Worm (Caenorhabditis elegans): ENCODE measurements around the gene siah-1.

The siah-1 gene

DNA sequence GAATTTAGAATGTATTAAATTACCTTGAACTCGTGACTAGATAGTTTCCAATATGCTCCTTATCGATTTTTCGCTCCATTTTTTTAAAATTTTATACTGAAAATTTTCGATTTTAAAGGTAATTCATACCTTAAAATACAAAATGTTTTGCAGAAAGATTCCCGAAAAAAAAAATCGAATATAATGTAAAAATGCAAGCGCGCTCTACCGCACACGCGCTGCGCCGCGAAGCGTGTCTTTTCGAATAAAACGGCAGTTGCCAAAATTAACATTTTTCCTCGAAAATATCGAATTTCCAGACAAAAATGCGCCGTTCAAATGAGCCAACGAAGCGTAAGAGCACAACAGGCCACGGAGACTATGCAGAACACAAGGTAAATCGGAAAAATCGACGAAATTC is 49.2 kb upstream of the siah-1 start, which contains the start of the genes taf-6.2 and Y37E11AL.3 (continued):
- TF ChIP-seq zfp-3 (GFP tag; conservative IDR thresholded peaks at IDR 0.05): no peak
- no peak for TF ChIP-seq dve-1 (tag; optimal IDR thresholded peaks at IDR 0.05; ENCODE audit: insufficient read depth)
- TF ChIP-seq nhr-111 (GFP tag; optimal IDR thresholded peaks at IDR 0.05): no peak
- no peak for TF ChIP-seq nhr-237 (tag; optimal IDR thresholded peaks at IDR 0.05)
- no peak for TF ChIP-seq arid-1 (GFP tag; conservative IDR thresholded peaks at IDR 0.05)

DNA sequence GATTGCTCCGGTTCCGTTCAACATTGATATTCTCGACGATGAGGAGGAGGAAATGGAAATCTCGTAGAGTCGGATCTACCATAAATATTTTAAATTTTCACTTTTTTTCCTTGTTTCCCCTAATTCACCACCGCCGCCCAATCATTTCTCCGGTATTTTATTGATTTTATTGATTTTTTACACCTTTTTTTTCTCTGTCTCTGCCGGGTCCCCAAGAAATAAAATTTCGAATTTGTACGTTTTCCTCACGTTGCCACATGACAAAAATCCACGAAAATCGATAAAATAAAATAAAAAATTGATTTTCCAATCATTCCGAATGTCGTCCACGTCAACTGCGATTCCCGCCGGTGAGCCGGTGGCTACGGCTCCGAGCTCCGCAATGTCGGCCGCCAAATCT is 45.6 kb upstream of the siah-1 start, which contains the start of gene Y37E11AL.2:
TSS of gene Y37E11AL.2 (plus strand) at position 301 of the 400 bp plus-strand sequence.
- TF ChIP-seq Y75B8A.6 (GFP tag; IDR thresholded peaks at IDR 0.05): no peak
- TF ChIP-seq ceh-20 (GFP tag; IDR thresholded peaks at IDR 0.05): no peak
- TF ChIP-seq ceh-82 (tag; optimal IDR thresholded peaks at IDR 0.05): no peak
- no peak for TF ChIP-seq F49E8.2 (tag; optimal IDR thresholded peaks at IDR 0.05; ENCODE audit: borderline replicate concordance)
- TF ChIP-seq aly-2 (tag; optimal IDR thresholded peaks at IDR 0.05): no peak
- TF ChIP-seq lim-7 (GFP tag; IDR thresholded peaks at IDR 0.05): no peak
- TF ChIP-seq mxl-3 (GFP tag; optimal IDR thresholded peaks at IDR 0.05): no peak
- no peak for TF ChIP-seq nhr-237 (tag; optimal IDR thresholded peaks at IDR 0.05)
- TF ChIP-seq D1046.2 (GFP tag; IDR thresholded peaks at IDR 0.05): no peak
- no peak for TF ChIP-seq nhr-25 (tag; optimal IDR thresholded peaks at IDR 0.05; ENCODE audit: borderline replicate concordance, insufficient read depth)
- TF ChIP-seq zfp-2 (tag; optimal IDR thresholded peaks at IDR 0.05): no peak
- no peak for TF ChIP-seq nhr-42 (GFP tag; IDR thresholded peaks at IDR 0.05)
- no peak for TF ChIP-seq nhr-102 (tag; optimal IDR thresholded peaks at IDR 0.05)
- no peak for TF ChIP-seq lin-29 (GFP tag; IDR thresholded peaks at IDR 0.05)
- no peak for TF ChIP-seq lin-13 (GFP tag; optimal IDR thresholded peaks at IDR 0.05)
- TF ChIP-seq unc-39 (tag; optimal IDR thresholded peaks at IDR 0.05): no peak
- TF ChIP-seq set-16 (GFP tag; IDR thresholded peaks at IDR 0.05): no peak
- no peak for TF ChIP-seq R02D3.7 (tag; optimal IDR thresholded peaks at IDR 0.05)
- no peak for TF ChIP-seq zip-11 (GFP tag; IDR thresholded peaks at IDR 0.05)
- TF ChIP-seq php-3 (GFP tag; IDR thresholded peaks at IDR 0.05): no peak

DNA sequence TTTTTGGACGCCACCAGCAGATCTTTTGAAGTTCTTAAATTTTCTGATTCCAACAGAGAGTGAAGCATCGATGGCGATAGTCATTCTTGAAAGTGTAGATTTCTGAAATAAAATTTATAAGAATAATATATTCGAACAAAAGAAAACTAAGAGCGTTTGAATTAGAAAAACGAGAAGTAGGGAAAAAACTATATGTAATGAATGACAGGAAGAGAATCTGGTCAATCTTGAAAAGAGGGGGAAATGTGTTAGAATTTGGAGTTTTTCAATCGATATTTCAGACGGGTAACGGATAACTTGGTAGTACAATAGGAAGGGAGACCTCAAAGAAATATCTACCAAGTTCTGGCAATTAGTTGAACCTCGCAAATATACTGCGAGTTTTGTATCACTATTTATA is 43.3 kb upstream of the siah-1 start, which contains the start of gene Y37E11AL.9:
TSS of gene Y37E11AL.9 (minus strand) at position 101 of the 400 bp plus-strand sequence.
- TF ChIP-seq mdl-1 (tag; optimal IDR thresholded peaks at IDR 0.05): no peak
- TF ChIP-seq daf-12 (tag; optimal IDR thresholded peaks at IDR 0.05): no peak
- no peak for TF ChIP-seq nhr-77 (tag; optimal IDR thresholded peaks at IDR 0.05)
- TF ChIP-seq tra-1 (GFP tag; IDR thresholded peaks at IDR 0.05): no peak
- TF ChIP-seq ztf-11 (tag; optimal IDR thresholded peaks at IDR 0.05): no peak
- no peak for TF ChIP-seq ceh-62 (tag; optimal IDR thresholded peaks at IDR 0.05)
- no peak for TF ChIP-seq ceh-82 (tag; optimal IDR thresholded peaks at IDR 0.05)
- no peak for TF ChIP-seq mdt-29 (GFP tag; IDR thresholded peaks at IDR 0.05)
- no peak for TF ChIP-seq ces-1 (GFP tag; optimal IDR thresholded peaks at IDR 0.05)
- TF ChIP-seq nhr-6 (tag; optimal IDR thresholded peaks at IDR 0.05): no peak
- no peak for TF ChIP-seq dmd-9 (GFP tag; IDR thresholded peaks at IDR 0.05)
- TF ChIP-seq madf-9 (GFP tag; conservative IDR thresholded peaks at IDR 0.05): no peak

DNA sequence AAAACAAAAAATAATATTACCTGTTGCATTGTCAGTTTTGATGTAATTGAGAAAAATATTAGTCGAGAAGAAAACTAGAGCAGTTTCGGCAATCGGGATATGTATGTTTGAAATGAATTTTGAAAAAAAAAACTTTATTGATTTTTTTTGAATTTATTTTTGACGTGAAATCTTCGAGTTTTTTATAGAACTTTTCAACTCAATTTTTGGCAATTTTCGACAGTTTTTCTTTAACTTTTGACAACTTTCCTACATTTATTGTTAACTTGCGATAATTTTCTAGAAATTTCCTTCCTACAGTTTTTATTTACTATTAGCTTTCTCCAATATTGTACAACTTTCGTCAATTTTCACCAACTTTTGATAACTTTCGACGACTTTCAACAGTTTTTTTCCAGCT is 42.0 kb upstream of the siah-1 start, which contains the start of gene Y37E11AL.12:
TSS of gene Y37E11AL.12 (minus strand) at position 101 of the 400 bp plus-strand sequence.
- TF ChIP-seq mep-1 (tag; optimal IDR thresholded peaks at IDR 0.05) (no peak), unc-62 (GFP tag; optimal IDR thresholded peaks at IDR 0.05 in 1 of 2) (no peak), unc-62 (tag; optimal IDR thresholded peaks at IDR 0.05) (no peak), daf-19 (GFP tag; conservative IDR thresholded peaks at IDR 0.05) (no peak), nhr-111 (GFP tag; optimal IDR thresholded peaks at IDR 0.05) (no peak), dmd-8 (GFP tag; IDR thresholded peaks at IDR 0.05) (no peak)

Data from whole organism, L4 larva.